Fruit fly (Drosophila melanogaster) whole organism, adult: ENCODE results near the gene CG10068.

Experiments used
- CG11617 ChIP-seq: fragments of 200-800 bp; sonication (Bioruptor generic); optimal IDR thresholded peaks from 2 replicates; lab custom pipeline; 2017; ENCODE audit warnings: mild to moderate bottlenecking, missing biosample characterization, missing genetic modification reagents, missing genetic modification characterization
- CG33017 ChIP-seq: fragments of 200-800 bp; sonication (Bioruptor generic); optimal IDR thresholded peaks from 2 replicates; lab custom pipeline; 2018; ENCODE audit warnings: missing biosample characterization, mild to moderate bottlenecking, missing genetic modification characterization, moderate library complexity
- kay ChIP-seq: fragments of 200-800 bp; sonication (Bioruptor generic); peaks from one replicate; lab custom pipeline; 2016; ENCODE audit warnings: missing biosample characterization, missing genetic modification characterization, borderline replicate concordance
- ovo ChIP-seq: fragments of 200-800 bp; sonication (Bioruptor generic); optimal IDR thresholded peaks from 2 replicates; lab custom pipeline; 2016; ENCODE audit warnings: missing biosample characterization, missing genetic modification characterization

DNA sequence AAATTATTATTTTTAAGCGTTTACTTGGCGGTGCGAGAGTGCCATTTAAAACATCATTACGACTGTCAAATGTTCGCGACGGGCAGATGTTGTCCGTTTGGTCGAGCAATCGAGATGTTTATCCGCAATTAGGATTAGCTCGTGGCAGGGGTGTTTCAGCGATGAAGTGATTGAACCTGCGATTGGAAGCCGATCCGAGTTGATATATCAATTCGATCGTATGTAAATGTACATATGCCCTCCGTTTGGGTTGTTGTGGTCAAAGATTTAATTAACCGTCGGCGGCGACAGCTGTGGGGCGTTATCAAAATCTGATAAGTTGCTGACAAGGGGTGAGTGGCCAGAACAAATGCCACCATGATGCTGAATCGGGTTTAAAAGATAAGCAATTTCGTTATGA lies 14.8 kb upstream of the CG10068 start:
- no peak for TF ChIP-seq CG33017 (tag; lab: Kevin White, UChicago)
- TF ChIP-seq kay, result no peak
- TF ChIP-seq CG11617 (GFP tag; lab: Kevin White, UChicago), result no peak
- no peak for TF ChIP-seq ovo (GFP tag; lab: Kevin White, UChicago)
